Worm (Caenorhabditis elegans) whole organism, L4/young adult: ENCODE measurements around the gene ins-22.

ENCODE experiments used
- dao-5 ChIP-seq: sonication (generic microtip); optimal IDR thresholded peaks from 2 replicates; lab custom pipeline; 2016; ENCODE audit warnings: missing genotype, missing genetic modification characterization, moderate library complexity, missing compliant biosample characterization
- him-1 ChIP-seq: sonication (generic microtip); optimal IDR thresholded peaks from 2 replicates; lab custom pipeline; 2016; ENCODE audit warnings: missing genotype, missing genetic modification reagents, missing genetic modification characterization, missing compliant biosample characterization

DNA sequence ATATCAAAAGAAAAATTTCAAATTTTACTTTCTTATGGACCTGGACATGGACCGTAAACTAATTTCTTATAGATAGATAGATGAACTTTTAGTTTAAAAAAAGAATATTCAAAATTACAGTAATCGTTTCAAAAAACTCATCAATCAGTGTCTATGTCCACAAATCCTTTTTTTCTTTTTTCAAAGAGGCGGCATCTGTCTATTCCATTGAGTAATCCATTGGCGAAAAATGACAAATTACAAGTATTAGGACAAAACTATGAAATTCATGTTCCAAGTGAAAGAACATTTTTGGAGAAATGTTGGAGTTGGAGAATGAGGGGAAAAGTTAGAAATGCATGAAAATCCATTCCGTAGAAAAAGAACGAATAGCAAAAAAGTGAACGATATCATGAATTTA lies 40.5 kb upstream of the ins-22 start:
- TF ChIP-seq dao-5, result no peak
- no peak for TF ChIP-seq him-1 (tag; lab: Kevin White, UChicago)
